Fruit fly (Drosophila melanogaster): ENCODE data around the gene Zdhhc8.
A peak's percentile ranks its signal among the peaks of the same experiment; 100 is the strongest.

Zdhhc8 gene

DNA sequence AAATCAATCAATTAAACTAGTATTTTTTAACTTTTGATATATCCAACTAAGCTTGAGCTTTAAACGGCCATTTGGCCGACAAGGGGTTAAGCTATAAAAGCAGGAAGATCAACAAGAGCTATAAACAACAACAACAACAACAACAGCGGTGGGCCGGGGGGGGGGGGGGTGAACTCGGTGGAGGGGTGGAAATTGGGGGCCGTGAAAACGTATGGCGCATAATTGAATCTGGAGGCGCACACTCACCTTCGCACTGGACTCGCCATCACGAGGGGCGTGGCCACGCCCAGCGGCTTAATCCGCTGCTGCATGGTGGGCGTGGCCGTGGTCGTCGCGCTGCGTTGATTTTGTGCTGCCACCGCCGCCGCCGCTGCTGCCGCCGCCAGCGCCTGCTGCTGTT is 23.8 kb downstream of the Zdhhc8 start:
- no peak for TF ChIP-seq noc (tag; optimal IDR thresholded peaks at IDR 0.05)

DNA sequence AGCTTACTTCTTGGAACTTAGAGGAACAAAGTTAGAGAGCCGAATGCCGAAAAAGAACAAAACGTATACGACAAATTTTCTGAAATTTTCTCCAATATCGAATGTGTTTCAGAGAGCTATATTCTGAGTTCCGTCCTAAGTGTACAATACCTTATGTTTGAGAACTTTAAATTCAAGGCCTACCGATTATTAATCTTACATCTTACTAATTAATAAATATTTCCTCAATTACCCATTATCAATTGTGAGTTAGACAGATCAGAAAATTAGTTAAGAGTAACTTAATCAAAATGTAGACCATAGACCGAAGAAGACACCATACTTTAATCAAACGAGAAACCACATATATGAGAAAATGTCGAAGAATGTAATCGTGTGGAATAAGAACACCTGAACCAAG is 25.6 kb downstream of the Zdhhc8 start, which contains the start of gene CG34450:
CG34450 (minus strand) TSS at position 101 of the 400 bp plus-strand sequence.
- no peak for TF ChIP-seq noc (tag; optimal IDR thresholded peaks at IDR 0.05)

DNA sequence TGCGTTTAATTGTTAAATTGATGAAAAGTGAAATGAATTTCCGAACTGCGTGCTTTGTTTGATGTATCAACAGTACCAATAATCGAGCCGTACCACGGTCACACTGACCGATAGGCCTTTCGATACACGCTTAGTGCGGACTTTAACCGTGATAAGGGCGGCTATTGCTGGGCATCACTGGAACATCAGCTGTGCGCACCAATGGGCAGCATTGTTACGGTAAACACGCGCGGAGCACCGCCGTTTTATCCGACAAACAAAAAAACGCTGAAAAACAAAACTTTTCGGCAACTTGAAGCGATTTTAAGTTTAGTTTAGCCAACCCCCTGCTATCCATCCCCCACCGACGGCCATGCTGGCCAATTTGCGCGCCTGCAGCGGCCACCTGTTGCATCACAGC is 36.9 kb downstream of the Zdhhc8 start, which contains the start of the genes c12.1 and c12.2:
c12.1 (minus strand) TSS at position 84 of the 400 bp plus-strand sequence.
c12.2 (plus strand) TSS at position 220 of the 400 bp plus-strand sequence.
- peak; percentile 7 for TF ChIP-seq noc (tag; optimal IDR thresholded peaks at IDR 0.05)

DNA sequence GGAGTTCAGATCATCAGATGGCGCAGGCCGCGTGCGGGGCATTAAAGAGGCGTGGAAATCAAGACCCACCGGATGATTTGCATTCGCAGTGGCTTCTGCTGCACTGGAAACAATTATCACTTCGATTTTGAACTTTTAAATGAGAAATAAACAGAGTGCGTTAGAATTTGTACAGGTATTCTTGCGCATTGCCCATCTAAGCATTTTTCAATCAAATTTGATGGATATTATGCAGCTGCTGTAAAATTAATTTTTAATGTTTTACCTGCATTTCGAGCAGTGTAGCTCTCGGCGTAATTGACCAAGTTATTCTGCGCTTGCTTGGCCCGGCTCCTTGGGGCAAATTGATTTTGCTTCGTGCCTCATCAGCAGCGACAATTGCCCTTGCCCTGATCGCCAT is 38.9 kb downstream of the Zdhhc8 start:
- no peak for TF ChIP-seq noc (tag; optimal IDR thresholded peaks at IDR 0.05)

DNA sequence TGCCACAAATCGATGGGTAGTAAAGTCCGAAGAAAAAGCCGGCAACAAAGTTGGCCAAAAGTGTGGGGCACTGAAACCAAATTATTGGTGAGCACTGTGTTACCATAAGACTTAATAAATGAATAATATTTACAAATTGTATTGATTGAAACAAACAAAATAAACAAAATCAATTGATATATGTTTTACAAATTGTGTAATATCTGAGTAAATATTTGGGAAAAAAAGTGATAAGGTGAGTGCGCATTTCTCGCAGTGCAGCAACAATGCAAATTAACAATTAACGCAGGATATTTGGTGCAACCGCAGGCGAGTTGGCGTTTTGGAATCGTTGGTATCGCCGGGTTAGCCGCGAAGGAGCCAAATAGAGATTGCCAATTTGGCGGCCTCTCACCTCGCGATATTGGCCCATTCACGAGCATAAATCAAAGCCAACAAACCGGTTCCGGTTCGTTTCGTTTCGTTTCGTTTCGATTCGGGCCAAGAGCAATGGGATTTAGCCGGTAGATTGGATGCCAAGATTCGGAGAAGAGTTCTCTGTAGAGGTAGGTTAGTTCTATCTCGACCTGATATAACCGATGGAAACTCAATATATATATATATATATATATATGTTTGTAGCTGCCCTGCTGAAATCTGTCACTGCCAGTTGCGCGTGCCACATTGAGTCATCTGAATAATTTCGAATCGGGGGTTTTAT is 45.9 kb downstream of the Zdhhc8 start:
- TF ChIP-seq noc (tag; optimal IDR thresholded peaks at IDR 0.05), result no peak

DNA sequence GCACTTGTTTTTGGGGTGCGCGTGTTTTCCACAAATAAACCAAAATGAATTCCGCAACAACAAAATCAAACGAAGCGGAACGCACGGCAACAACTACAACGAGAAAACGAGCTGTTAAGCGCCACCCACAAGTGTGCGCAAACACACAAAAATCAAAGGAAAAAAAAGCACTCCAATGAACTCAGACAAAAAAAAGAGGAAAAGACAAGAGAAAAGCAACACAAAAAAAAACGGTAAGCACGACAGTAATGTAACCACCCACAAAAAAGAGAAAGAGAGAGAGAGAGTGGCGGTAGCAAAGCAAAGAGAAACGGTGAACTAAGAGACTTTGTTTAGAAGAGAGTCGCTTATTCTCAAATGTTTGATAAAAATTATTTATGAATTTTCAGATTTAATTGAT is 50.3 kb downstream of the Zdhhc8 start:
- TF ChIP-seq noc (tag; optimal IDR thresholded peaks at IDR 0.05), result no peak

DNA sequence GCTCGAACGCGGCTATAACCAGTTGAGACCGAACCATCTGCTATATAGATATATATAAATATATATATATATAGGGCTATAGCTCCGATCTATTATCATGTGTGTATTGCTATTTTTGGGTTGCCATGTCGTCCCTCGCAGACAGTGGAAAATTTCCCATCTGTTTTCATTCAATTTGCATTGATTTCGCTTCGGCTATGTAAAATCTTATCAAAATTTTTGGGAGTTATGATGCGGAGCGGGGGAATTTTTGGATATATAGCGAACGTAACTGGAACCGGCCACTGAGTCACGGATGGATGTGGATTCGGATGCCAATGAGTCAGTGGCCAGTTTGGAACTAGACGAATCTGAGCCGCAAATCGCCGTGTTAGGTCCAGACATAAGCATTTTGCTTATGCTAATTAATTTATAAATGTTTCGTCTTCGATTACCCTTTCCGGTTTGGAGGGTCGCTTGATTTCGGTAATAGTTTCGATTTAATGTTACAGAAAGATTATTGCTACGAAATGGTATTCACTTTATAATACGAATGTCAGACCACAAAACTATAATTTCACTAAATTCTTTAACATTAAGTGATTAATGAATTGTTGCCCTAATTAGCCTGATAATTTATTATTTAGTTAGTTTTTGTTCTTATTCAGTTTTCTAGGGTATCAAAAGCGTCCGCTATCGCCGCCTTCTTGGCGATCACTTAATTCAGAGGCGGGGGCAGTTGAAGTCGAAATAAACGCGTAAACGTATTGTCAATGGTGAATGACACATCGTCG is 58.2 kb downstream of the Zdhhc8 start:
- peak; percentile 67 for TF ChIP-seq noc (tag; optimal IDR thresholded peaks at IDR 0.05)

DNA sequence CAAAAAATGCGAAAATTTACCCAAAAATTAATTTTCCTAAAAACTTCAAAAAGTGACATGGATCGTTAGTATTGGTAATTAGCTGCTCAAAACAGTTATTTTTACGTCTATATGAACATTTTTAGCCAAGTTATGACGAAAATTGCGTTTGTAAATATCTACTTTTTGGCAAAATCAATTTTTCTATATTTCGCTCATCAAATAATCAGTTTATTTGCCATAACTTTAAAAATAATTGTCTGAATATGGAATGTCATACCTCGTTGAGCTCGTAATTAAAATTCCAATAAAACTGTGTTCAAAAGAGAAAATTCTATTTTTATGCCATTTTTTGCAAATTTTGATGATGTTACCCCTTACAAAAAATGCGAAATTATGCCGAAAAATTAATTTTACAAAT is 59.5 kb downstream of the Zdhhc8 start:
- no peak for TF ChIP-seq noc (tag; optimal IDR thresholded peaks at IDR 0.05)

DNA sequence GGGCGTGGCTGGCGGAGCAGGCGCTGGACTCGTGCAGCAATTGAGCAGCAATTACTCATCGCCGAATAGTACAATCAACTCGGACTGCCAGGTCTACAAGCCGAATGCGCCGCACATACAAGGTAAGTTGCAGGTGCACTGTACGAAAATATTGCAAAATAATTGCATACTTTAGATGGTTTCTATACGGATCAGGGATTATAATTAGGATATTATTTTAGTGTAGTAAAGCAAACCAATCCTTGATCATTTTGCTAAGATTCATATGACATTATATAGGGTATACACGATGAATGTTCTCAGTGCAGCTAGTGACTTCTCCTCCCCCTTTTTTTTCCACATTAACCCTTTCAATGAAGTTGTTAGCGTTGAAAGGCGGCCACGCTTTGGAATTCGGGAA is 60.5 kb downstream of the Zdhhc8 start:
- no peak for TF ChIP-seq noc (tag; optimal IDR thresholded peaks at IDR 0.05)

DNA sequence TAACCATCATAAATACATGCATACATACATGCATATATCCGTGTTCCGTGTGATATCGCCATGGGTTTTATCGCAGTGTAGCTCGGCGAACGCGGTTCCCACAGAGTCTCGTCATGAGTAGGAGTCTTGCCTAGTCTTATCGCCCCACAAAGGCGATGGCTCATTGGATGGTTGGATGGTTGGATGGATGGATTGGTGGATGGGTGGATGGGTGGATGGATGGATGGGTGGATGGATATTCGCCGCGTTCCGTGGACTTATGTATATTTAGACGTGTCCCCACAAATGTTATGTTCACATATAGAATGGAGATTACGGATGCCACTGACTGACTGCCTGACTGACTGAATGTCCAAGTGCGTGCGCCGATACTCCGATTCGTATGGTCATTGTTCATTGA is 64.8 kb downstream of the Zdhhc8 start:
- no peak for TF ChIP-seq noc (tag; optimal IDR thresholded peaks at IDR 0.05)

DNA sequence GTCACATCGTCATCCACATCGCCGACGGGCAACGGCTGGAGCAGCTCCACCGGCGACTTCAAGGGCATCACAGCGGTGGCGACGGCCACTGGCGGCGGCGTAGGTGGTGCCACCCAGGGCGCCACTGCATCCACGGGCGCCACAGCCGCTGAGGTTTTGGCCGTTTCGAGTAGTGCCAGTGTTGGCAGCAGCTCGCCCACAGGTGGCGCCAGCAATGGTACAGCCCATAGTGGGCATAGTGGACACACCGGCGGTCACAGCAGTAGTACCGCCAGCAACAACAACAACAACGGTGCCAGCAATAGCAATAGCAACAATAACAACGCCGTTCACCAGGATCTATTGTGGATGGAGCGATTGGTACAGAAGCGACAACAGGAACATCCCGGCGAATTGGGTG is 69.6 kb downstream of the Zdhhc8 start:
- TF ChIP-seq noc (tag; optimal IDR thresholded peaks at IDR 0.05), result no peak

DNA sequence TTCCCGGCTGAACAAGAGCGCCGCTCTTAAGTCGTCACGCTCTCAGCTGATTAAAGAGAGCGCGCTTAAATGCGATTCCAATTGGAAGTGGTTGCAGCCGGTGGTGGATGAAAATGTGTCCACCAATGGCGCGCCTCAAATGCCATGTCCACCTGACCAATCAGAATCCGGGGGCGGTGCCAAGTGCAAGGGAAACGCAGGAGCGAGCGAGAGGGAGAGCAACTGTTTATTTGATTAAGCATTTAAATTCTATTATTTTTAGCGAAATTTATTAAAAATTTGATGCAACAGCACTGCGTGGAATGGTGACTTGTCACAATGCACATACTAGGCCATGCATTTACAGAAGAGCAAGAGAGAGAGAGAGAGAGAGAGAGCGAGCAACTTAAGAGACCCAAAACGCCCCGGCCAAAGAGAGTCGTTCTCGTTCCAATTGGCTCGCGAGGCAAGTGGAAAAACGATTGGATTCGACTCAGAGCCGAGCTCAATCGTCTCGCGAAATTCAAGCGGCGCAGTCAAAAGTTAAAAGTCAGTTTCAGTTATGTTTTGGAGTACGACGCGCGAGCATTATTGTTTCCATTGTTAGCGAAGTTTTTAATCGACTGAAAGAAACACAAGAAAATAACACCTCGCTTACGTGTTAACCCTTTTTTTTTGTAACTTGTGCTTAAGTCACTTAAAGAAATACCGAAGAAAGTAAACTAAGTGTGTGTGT is 71.8 kb downstream of the Zdhhc8 start, which contains the start of gene lz:
lz (plus strand) TSS at position 626 of the 715 bp plus-strand sequence.
- TF ChIP-seq noc (tag; optimal IDR thresholded peaks at IDR 0.05), result no peak

DNA sequence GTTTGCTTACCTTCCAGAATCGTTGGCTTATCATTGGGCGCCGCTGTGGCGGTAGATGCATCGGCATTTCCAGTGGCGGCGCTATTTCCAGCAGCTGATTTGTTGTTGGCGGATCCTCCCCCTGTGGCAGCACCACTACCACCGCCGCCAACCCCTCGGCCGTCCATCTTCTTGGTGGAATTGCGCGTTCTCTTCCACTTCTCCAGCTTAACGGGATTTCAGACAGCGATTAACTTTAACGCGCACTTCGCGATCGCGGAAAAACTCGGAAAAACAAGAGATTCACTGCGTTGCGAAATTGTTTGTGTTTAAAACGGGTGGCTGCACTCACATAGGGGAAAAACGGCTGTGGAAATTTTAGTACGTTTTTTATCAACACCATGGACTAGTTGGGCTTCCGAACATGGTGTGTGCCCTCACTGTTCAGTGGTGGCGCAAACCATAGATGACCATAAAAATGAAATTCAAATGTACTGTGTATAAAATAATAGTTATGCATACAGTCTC is 73.2 kb downstream of the Zdhhc8 start, which contains the start of gene c11.1:
c11.1 (minus strand) TSS at position 335 of the 507 bp plus-strand sequence.
- no peak for TF ChIP-seq noc (tag; optimal IDR thresholded peaks at IDR 0.05)

DNA sequence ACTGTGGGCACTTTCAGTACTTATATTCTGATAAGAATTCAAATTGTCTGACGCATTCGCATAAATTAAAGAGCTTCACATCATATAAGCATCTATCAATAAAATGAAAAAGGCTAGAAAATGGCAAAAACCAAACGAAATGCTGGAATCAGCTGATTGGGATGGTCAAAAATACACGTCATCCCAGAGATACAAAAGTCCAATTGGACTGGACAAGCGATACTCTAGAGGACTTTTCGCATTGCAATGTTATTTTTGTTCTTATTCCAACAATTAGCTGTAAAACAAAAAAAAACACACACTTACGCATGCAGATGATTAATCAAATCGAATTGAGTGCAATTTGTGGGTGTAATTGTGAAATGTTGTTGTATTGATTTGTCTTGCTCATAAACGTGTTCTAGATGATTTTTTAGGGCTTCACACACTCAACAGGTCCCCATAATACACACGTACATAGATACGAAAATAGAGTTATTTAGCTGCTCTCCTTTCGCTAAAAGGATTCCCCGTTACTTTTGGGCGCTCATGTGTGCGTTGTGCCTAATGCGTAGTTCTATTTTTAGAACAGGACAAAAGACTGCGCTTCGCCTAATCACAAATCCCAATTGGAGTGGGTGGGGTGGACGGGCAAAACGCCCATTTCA is 73.9 kb downstream of the Zdhhc8 start:
- no peak for TF ChIP-seq noc (tag; optimal IDR thresholded peaks at IDR 0.05)

Data from whole organism, larva.